Worm (Caenorhabditis elegans) whole organism, late embryonic: Measurements from ENCODE around the gene C37H5.13.
A peak's percentile ranks its signal among the peaks of the same experiment; 100 is the strongest.

Experiments
- ceh-30 ChIP-seq: fragments of 150-350 bp; optimal IDR thresholded peaks from 2 replicates; lab custom pipeline; 2014; ENCODE audit warnings: missing biosample characterization, missing genetic modification characterization
- elt-2 ChIP-seq: sonication (generic microtip); optimal IDR thresholded peaks from 2 replicates; lab custom pipeline; 2016; ENCODE audit warnings: missing genetic modification reagents, missing genetic modification characterization, missing compliant biosample characterization
- fkh-10 ChIP-seq: fragments of 150-350 bp; optimal IDR thresholded peaks from 2 replicates; lab custom pipeline; 2014; ENCODE audit warnings: missing biosample characterization, missing genetic modification reagents, missing genetic modification characterization
- nhr-11 ChIP-seq: fragments of 150-350 bp; optimal IDR thresholded peaks from 2 replicates; lab custom pipeline; 2014; ENCODE audit warnings: missing biosample characterization, missing genetic modification characterization
- pat-9 ChIP-seq: fragments of 200-800 bp; sonication (Bioruptor generic); optimal IDR thresholded peaks from 2 replicates; lab custom pipeline; 2018; ENCODE audit warnings: mild to moderate bottlenecking, missing genetic modification characterization, moderate library complexity, missing compliant biosample characterization
- pha-2 ChIP-seq: sonication (generic microtip); optimal IDR thresholded peaks from 2 replicates; lab custom pipeline; 2017; ENCODE audit warnings: mild to moderate bottlenecking, missing genetic modification characterization, missing compliant biosample characterization
- pha-4 ChIP-seq: fragments of 150-350 bp; optimal IDR thresholded peaks from 2 replicates; lab custom pipeline; 2018; ENCODE audit warnings: missing biosample characterization, missing genetic modification reagents, missing genetic modification characterization
- pqm-1 ChIP-seq: sonication (generic microtip); optimal IDR thresholded peaks from 2 replicates; lab custom pipeline; 2016; ENCODE audit warnings: missing genetic modification characterization, missing compliant biosample characterization
- unc-55 ChIP-seq: sonication (generic microtip); optimal IDR thresholded peaks from 2 replicates; lab custom pipeline; 2017; ENCODE audit warnings: missing biosample characterization, missing genetic modification reagents, missing genetic modification characterization

- TF ChIP-seq pqm-1 (tag; lab: Kevin White, UChicago), result no peak
- peak; percentile 14 for TF ChIP-seq unc-55 (GFP tag; lab: Kevin White, UChicago)
- peak; percentile 38 for TF ChIP-seq elt-2 (tag; lab: Kevin White, UChicago)
- no peak for TF ChIP-seq pat-9 (tag; lab: Kevin White, UChicago)
- no peak for TF ChIP-seq ceh-30
- TF ChIP-seq pha-2, result no peak
- TF ChIP-seq pha-4 (tag; lab: Kevin White, UChicago), result no peak
- no peak for TF ChIP-seq nhr-11 (tag; lab: Kevin White, UChicago)
- TF ChIP-seq fkh-10 (GFP tag; lab: Kevin White, UChicago), result no peak
These were observed 35.9 kb downstream of the C37H5.13 start, which contains the start of the genes hsp-6 and C37H5.5 for ce11 chrV:4826710-4827380.
